Fruit fly (Drosophila melanogaster) whole organism, embryonic: ENCODE results near the gene CG2841.

Experiments
- Atf3 ChIP-seq: fragments of 200-800 bp; sonication (Bioruptor generic); optimal IDR thresholded peaks from 3 replicates; lab custom pipeline; 2016; ENCODE audit warnings: missing biosample characterization, missing genetic modification characterization
- CG12659 ChIP-seq: fragments of 200-800 bp; sonication (Bioruptor generic); optimal IDR thresholded peaks from 3 replicates; lab custom pipeline; 2017; ENCODE audit warnings: mild to moderate bottlenecking, missing biosample characterization, missing genetic modification reagents, missing genetic modification characterization
- CG14014 ChIP-seq: fragments of 200-800 bp; sonication (Bioruptor generic); IDR thresholded peaks from 2 replicates; pipeline ENCODE4 v1.3.6; 2022; ENCODE audit warnings: missing biosample characterization, missing genetic modification characterization
- CG14965 ChIP-seq: fragments of 200-800 bp; sonication (Bioruptor generic); optimal IDR thresholded peaks from 2 replicates; lab custom pipeline; 2016; ENCODE audit warnings: missing biosample characterization, missing genetic modification characterization, borderline replicate concordance
- CG15514 ChIP-seq: fragments of 200-800 bp; sonication (Bioruptor generic); optimal IDR thresholded peaks from 3 replicates; lab custom pipeline; 2017; ENCODE audit warnings: missing biosample characterization, missing genetic modification characterization, mild to moderate bottlenecking, moderate library complexity, missing genetic modification reagents
- CG18262 ChIP-seq: fragments of 200-800 bp; optimal IDR thresholded peaks from 3 replicates; lab custom pipeline; 2019; ENCODE audit warnings: missing biosample characterization, mild to moderate bottlenecking, missing genetic modification characterization, moderate library complexity
- CG18476 ChIP-seq: fragments of 200-800 bp; sonication (Bioruptor generic); optimal IDR thresholded peaks from 2 replicates; lab custom pipeline; 2016; ENCODE audit warnings: missing biosample characterization, mild to moderate bottlenecking, missing genetic modification characterization
- CG2202 ChIP-seq: fragments of 200-800 bp; sonication (Bioruptor generic); optimal IDR thresholded peaks from 2 replicates; lab custom pipeline; 2018; ENCODE audit warnings: missing biosample characterization, mild to moderate bottlenecking, missing genetic modification characterization
- CG2712 ChIP-seq: fragments of 200-800 bp; optimal IDR thresholded peaks from 3 replicates; lab custom pipeline; 2019; ENCODE audit warnings: missing biosample characterization, mild to moderate bottlenecking, missing genetic modification characterization, moderate library complexity
- CG2875 ChIP-seq: fragments of 200-800 bp; sonication (Bioruptor generic); optimal IDR thresholded peaks from 2 replicates; lab custom pipeline; 2017; ENCODE audit warnings: missing biosample characterization, mild to moderate bottlenecking, missing genetic modification characterization, missing genetic modification reagents
- CG30431 ChIP-seq: fragments of 200-800 bp; sonication (Bioruptor generic); optimal IDR thresholded peaks from 2 replicates; lab custom pipeline; 2017; ENCODE audit warnings: missing biosample characterization, missing genetic modification characterization
- CG4730 ChIP-seq: fragments of 200-800 bp; sonication (Bioruptor generic); IDR thresholded peaks from 2 replicates; pipeline ENCODE4 v1.3.6; 2022; ENCODE audit warnings: missing biosample characterization, missing genetic modification characterization
- CG8290 ChIP-seq, 3 experiments: fragments of 200-800 bp; sonication (Bioruptor generic); optimal IDR thresholded peaks; 2 replicates each; lab custom pipeline; 2016 to 2019; ENCODE audit warnings: missing biosample characterization in 3 of 3, missing genetic modification characterization in 3 of 3, mild to moderate bottlenecking in 2 of 3, moderate library complexity in 1 of 3
- CG8388 ChIP-seq: fragments of 200-800 bp; sonication (Bioruptor generic); optimal IDR thresholded peaks from 2 replicates; lab custom pipeline; 2019; ENCODE audit warnings: missing biosample characterization, mild to moderate bottlenecking, missing genetic modification characterization, moderate library complexity
- CG9437 ChIP-seq: fragments of 200-800 bp; sonication (Bioruptor generic); optimal IDR thresholded peaks from 2 replicates; lab custom pipeline; 2018; ENCODE audit warnings: missing biosample characterization, mild to moderate bottlenecking, missing genetic modification characterization
- CG9817 ChIP-seq: fragments of 200-800 bp; sonication (Bioruptor generic); optimal IDR thresholded peaks from 2 replicates; lab custom pipeline; 2018; ENCODE audit warnings: missing biosample characterization, mild to moderate bottlenecking, missing genetic modification characterization, moderate library complexity
- CHES-1-like ChIP-seq: fragments of 200-800 bp; sonication (Bioruptor generic); optimal IDR thresholded peaks from 2 replicates; lab custom pipeline; 2016; ENCODE audit warnings: missing biosample characterization, missing genetic modification characterization
- CkIIα-i1 ChIP-seq: fragments of 200-800 bp; sonication (Bioruptor generic); IDR thresholded peaks from 2 replicates; pipeline ENCODE4 v1.3.6; 2022; ENCODE audit warnings: missing biosample characterization, missing genetic modification characterization
- Dek ChIP-seq: fragments of 200-800 bp; sonication (Bioruptor generic); optimal IDR thresholded peaks from 3 replicates; lab custom pipeline; 2019; ENCODE audit warnings: missing biosample characterization, mild to moderate bottlenecking, missing genetic modification characterization, moderate library complexity
- Dip2 ChIP-seq: fragments of 200-800 bp; sonication (Bioruptor generic); IDR thresholded peaks from 2 replicates; pipeline ENCODE4 v1.3.6; 2022; ENCODE audit warnings: missing biosample characterization, missing genetic modification characterization
- Dref ChIP-seq: fragments of 200-800 bp; sonication (Bioruptor generic); IDR thresholded peaks from 2 replicates; pipeline ENCODE4 v1.3.6; 2022; ENCODE audit warnings: missing biosample characterization, missing genetic modification characterization
- E2f1 ChIP-seq: fragments of 200-800 bp; sonication (Bioruptor generic); IDR thresholded peaks from 2 replicates; pipeline ENCODE4 v1.3.6; 2022; ENCODE audit warnings: missing biosample characterization, missing genetic modification characterization
- Hey ChIP-seq: fragments of 200-800 bp; sonication (Bioruptor generic); optimal IDR thresholded peaks from 3 replicates; lab custom pipeline; 2018; ENCODE audit warnings: missing biosample characterization, mild to moderate bottlenecking, missing genetic modification characterization
- Hmr ChIP-seq: fragments of 200-800 bp; sonication (Bioruptor generic); optimal IDR thresholded peaks from 3 replicates; lab custom pipeline; 2017; ENCODE audit warnings: mild to moderate bottlenecking, missing biosample characterization, missing genetic modification reagents, missing genetic modification characterization
- Med ChIP-seq: fragments of 200-800 bp; sonication (Bioruptor generic); peaks from one replicate; lab custom pipeline; 2016; ENCODE audit warnings: missing biosample characterization, missing genetic modification characterization, mild to moderate bottlenecking, inconsistent platforms, moderate library complexity
- Neu2 ChIP-seq: fragments of 200-800 bp; sonication (Bioruptor generic); optimal IDR thresholded peaks from 3 replicates; lab custom pipeline; 2016; ENCODE audit warnings: missing biosample characterization, missing genetic modification characterization, borderline replicate concordance
- PHDP ChIP-seq: fragments of 200-800 bp; sonication (Bioruptor generic); optimal IDR thresholded peaks from 3 replicates; lab custom pipeline; 2018; ENCODE audit warnings: missing biosample characterization, mild to moderate bottlenecking, missing genetic modification characterization, moderate library complexity
- Ptx1 ChIP-seq: fragments of 200-800 bp; sonication (Bioruptor generic); IDR thresholded peaks from 2 replicates; pipeline ENCODE4 v1.3.6; 2022; ENCODE audit warnings: missing biosample characterization, missing genetic modification characterization
- Trl ChIP-seq, 3 experiments: fragments of >200 bp in 2 of 3; fragments of 200-800 bp in 1 of 3; sonication (Bioruptor generic) in 1 of 3; optimal IDR thresholded peaks; 2 replicates in 1 of 3; 3 replicates in 2 of 3; lab custom pipeline; 2016 to 2017; ENCODE audit warnings: missing biosample characterization in 1 of 3, missing genetic modification characterization in 1 of 3
- ara ChIP-seq: fragments of 200-800 bp; sonication (Bioruptor generic); IDR thresholded peaks from 2 replicates; pipeline ENCODE4 v1.3.6; 2022; ENCODE audit warnings: missing biosample characterization, missing genetic modification characterization
- az2 ChIP-seq: fragments of 200-800 bp; sonication (Bioruptor generic); optimal IDR thresholded peaks from 3 replicates; lab custom pipeline; 2016; ENCODE audit warnings: missing biosample characterization, missing genetic modification characterization
- chinmo ChIP-seq: fragments of 200-800 bp; sonication (Bioruptor generic); IDR thresholded peaks from 4 replicates; pipeline ENCODE4 v1.3.6; 2022; ENCODE audit warnings: missing biosample characterization, missing genetic modification characterization; ENCODE audit not compliant: partially characterized antibody
- ci ChIP-seq: fragments of 200-800 bp; sonication (Bioruptor generic); IDR thresholded peaks from 3 replicates; pipeline ENCODE4 v1.3.6; 2022; ENCODE audit warnings: missing biosample characterization, missing genetic modification characterization
- crol ChIP-seq: fragments of 200-800 bp; sonication (Bioruptor generic); IDR thresholded peaks from 2 replicates; pipeline ENCODE4 v1.3.6; 2022; ENCODE audit warnings: missing biosample characterization, missing genetic modification characterization
- cwo ChIP-seq: fragments of 200-800 bp; sonication (Bioruptor generic); optimal IDR thresholded peaks from 3 replicates; lab custom pipeline; 2017; ENCODE audit warnings: missing biosample characterization, missing genetic modification characterization, mild to moderate bottlenecking, moderate library complexity, missing genetic modification reagents
- esg ChIP-seq: fragments of 200-800 bp; sonication (Bioruptor generic); conservative IDR thresholded peaks from 2 replicates; pipeline ENCODE4 v1.3.6; 2022; ENCODE audit warnings: missing biosample characterization, missing genetic modification characterization
- fru ChIP-seq: fragments of >200 bp; optimal IDR thresholded peaks from 2 replicates; lab custom pipeline; 2017
- fu2 ChIP-seq: fragments of 200-800 bp; sonication (Bioruptor generic); optimal IDR thresholded peaks from 2 replicates; lab custom pipeline; 2016; ENCODE audit warnings: missing biosample characterization, missing genetic modification characterization
- gcm ChIP-seq: fragments of 200-800 bp; sonication (Bioruptor generic); optimal IDR thresholded peaks from 2 replicates; lab custom pipeline; 2019; ENCODE audit warnings: missing biosample characterization, mild to moderate bottlenecking, missing genetic modification characterization, moderate library complexity
- gem ChIP-seq: fragments of 200-800 bp; sonication (Bioruptor generic); optimal IDR thresholded peaks from 2 replicates; lab custom pipeline; 2019; ENCODE audit warnings: missing biosample characterization, mild to moderate bottlenecking, missing genetic modification characterization, moderate library complexity
- grn ChIP-seq: fragments of 200-800 bp; sonication (Bioruptor generic); optimal IDR thresholded peaks from 3 replicates; lab custom pipeline; 2017; ENCODE audit warnings: missing biosample characterization, missing genetic modification characterization
- ham ChIP-seq: fragments of 200-800 bp; sonication (Bioruptor generic); IDR thresholded peaks from 2 replicates; pipeline ENCODE4 v1.3.6; 2022; ENCODE audit warnings: missing biosample characterization, missing genetic modification characterization
- hkb ChIP-seq, 2 experiments: fragments of 200-800 bp in 1 of 2; fragments of >200 bp in 1 of 2; sonication (Bioruptor generic) in 1 of 2; IDR thresholded peaks in 1 of 2; optimal IDR thresholded peaks in 1 of 2; 2 replicates each; pipeline versions ENCODE4 v1.3.6 to Lab custom; 2017 to 2022; ENCODE audit warnings: missing biosample characterization in 1 of 2, missing genetic modification characterization in 1 of 2
- hth ChIP-seq: fragments of >200 bp; optimal IDR thresholded peaks from 2 replicates; lab custom pipeline; 2017; ENCODE audit warnings: inconsistent platforms
- mld ChIP-seq: fragments of 200-800 bp; sonication (Bioruptor generic); IDR thresholded peaks from 3 replicates; pipeline ENCODE4 v1.3.6; 2022; ENCODE audit warnings: missing biosample characterization, missing genetic modification characterization; ENCODE audit not compliant: partially characterized antibody
- sr ChIP-seq: fragments of 200-800 bp; sonication (Bioruptor generic); IDR thresholded peaks from 3 replicates; pipeline ENCODE4 v1.3.6; 2022; ENCODE audit warnings: missing biosample characterization, missing genetic modification characterization
- unpg ChIP-seq: fragments of 200-800 bp; sonication (Bioruptor generic); optimal IDR thresholded peaks from 3 replicates; lab custom pipeline; 2018; ENCODE audit warnings: missing biosample characterization, mild to moderate bottlenecking, missing genetic modification characterization, moderate library complexity
- vvl ChIP-seq: fragments of 200-800 bp; sonication (Bioruptor generic); IDR thresholded peaks from 2 replicates; pipeline ENCODE4 v1.3.6; 2022; ENCODE audit warnings: missing biosample characterization, missing genetic modification characterization

CG2841 gene

DNA sequence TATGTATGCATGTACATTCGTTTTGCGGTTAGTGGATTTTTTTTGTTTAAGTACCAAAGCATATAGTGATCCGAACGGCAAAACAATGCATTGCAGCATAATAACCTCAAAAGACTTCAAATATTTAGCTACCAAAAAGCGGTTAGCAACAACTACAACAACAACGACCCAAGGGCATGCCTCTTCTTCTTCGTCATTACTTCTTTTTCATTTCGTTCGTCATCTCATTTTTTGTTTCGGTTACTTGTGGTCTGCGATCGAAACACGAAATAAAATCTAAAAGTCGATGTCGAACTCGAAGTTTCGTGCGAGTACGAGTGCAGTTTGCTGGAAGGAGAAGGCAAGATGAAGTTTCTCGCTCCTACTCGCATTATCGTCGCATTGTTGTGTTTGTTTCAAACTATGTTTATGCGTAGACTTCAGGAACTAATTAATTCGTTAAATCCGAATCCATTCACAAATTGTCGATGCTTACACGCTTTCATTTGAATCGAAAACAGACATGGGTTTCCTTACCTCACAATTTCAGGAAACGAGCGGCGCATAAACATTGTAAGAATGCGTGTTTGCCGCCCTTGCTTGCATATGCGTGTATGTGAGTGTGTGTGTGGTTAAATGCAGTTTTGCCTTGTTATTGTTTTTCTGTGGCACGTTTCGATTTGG lies 67.3 kb downstream of the CG2841 start (continued):
- TF ChIP-seq vvl (GFP tag; lab: Robert Waterston, UW) = peak; percentile 94
- no peak for TF ChIP-seq Hey (tag; lab: Kevin White, UChicago)
- no peak for TF ChIP-seq ham (GFP tag; lab: Robert Waterston, UW)
- TF ChIP-seq ci (GFP tag; lab: Robert Waterston, UW) = peak; percentile 98
- TF ChIP-seq unpg = peak; percentile 89
- TF ChIP-seq CG2202 (tag; lab: Kevin White, UChicago) = peak; percentile 87
- TF ChIP-seq hth (lab: Kevin White, UChicago) = no peak
- TF ChIP-seq CG9437 (GFP tag; lab: Kevin White, UChicago) = peak; percentile 70
- peak; percentile 80 for TF ChIP-seq PHDP (tag; lab: Kevin White, UChicago)
- no peak for TF ChIP-seq Trl (optimal IDR thresholded peaks at IDR 0.05; lab: Kevin White, UChicago)
- peak; percentile 85 for TF ChIP-seq Trl (GFP tag; optimal IDR thresholded peaks at IDR 0.05; lab: Kevin White, UChicago)
- no peak for TF ChIP-seq CG14965
- peak; percentile 8 for TF ChIP-seq fu2 (GFP tag; lab: Kevin White, UChicago)
- peak; percentile 77 for TF ChIP-seq CG2875 (GFP tag; lab: Kevin White, UChicago)
- TF ChIP-seq crol (GFP tag; lab: Robert Waterston, UW) = peak; percentile 61
- peak; percentile 70; the same call in 2 of the 3 replicates for TF ChIP-seq sr (GFP tag; lab: Robert Waterston, UW)
- TF ChIP-seq CG2712 = peak; percentile 94
- peak; percentile 66 for TF ChIP-seq CG12659 (GFP tag; lab: Kevin White, UChicago)
- no peak for TF ChIP-seq fru (lab: Kevin White, UChicago)
- TF ChIP-seq az2 = peak; percentile 84
- TF ChIP-seq Ptx1 (GFP tag; lab: Robert Waterston, UW) = peak; percentile 77
- peak; percentile 19 for TF ChIP-seq CG9817 (tag; lab: Kevin White, UChicago)
- peak; percentile 48 for TF ChIP-seq CG4730
- peak; percentile 27 for TF ChIP-seq Hmr
- peak; percentile 81 for TF ChIP-seq Atf3 (GFP tag; lab: Kevin White, UChicago)
- TF ChIP-seq cwo (GFP tag; lab: Kevin White, UChicago) = peak; percentile 40
- TF ChIP-seq CHES-1-like (GFP tag; lab: Kevin White, UChicago) = peak; percentile 43
- no peak for TF ChIP-seq CkIIα-i1 (GFP tag; lab: Robert Waterston, UW)
- peak; percentile 43 for TF ChIP-seq Dek
- TF ChIP-seq mld = no peak
- TF ChIP-seq CG30431 (GFP tag; lab: Kevin White, UChicago) = peak; percentile 82
- peak; percentile 72 for TF ChIP-seq E2f1 (GFP tag; lab: Robert Waterston, UW)
- no peak for TF ChIP-seq Neu2 (GFP tag; lab: Kevin White, UChicago)
- TF ChIP-seq chinmo = no peak
- peak; percentile 88 for TF ChIP-seq CG8388 (GFP tag; lab: Kevin White, UChicago)
- TF ChIP-seq esg (GFP tag; lab: Robert Waterston, UW) = peak; percentile 70
- TF ChIP-seq CG14014 (GFP tag; lab: Robert Waterston, UW) = peak; percentile 53; the same call in 1 of the 2 replicates
- no peak for TF ChIP-seq Dref (GFP tag; lab: Robert Waterston, UW)
- no peak for TF ChIP-seq hkb (optimal IDR thresholded peaks at IDR 0.05; lab: Kevin White, UChicago)
- TF ChIP-seq hkb (GFP tag; IDR thresholded peaks at IDR 0.05; lab: Robert Waterston, UW) = peak; percentile 87
- TF ChIP-seq CG18262 (tag; lab: Kevin White, UChicago) = peak; percentile 93
- TF ChIP-seq grn (GFP tag; lab: Kevin White, UChicago) = peak; percentile 46
- TF ChIP-seq gcm (GFP tag; lab: Kevin White, UChicago) = peak; percentile 89
- peak; percentile 95 for TF ChIP-seq ara (GFP tag; lab: Robert Waterston, UW)
- TF ChIP-seq CG18476 (GFP tag; lab: Kevin White, UChicago) = peak; percentile 55
- peak; percentile 97 for TF ChIP-seq Med (GFP tag; lab: Kevin White, UChicago)
- TF ChIP-seq CG8290 (GFP tag; optimal IDR thresholded peaks at IDR 0.05; lab: Kevin White, UChicago) = peak; percentile 77
- TF ChIP-seq CG8290 (tag; optimal IDR thresholded peaks at IDR 0.05; lab: Kevin White, UChicago) = peak; percentile 54 to 75
- no peak for TF ChIP-seq Dip2
- peak; percentile 89 for TF ChIP-seq gem (tag; lab: Kevin White, UChicago)
- peak; percentile 1 for TF ChIP-seq CG15514
